Worm (Caenorhabditis elegans) whole organism, young adult: ENCODE data around the gene F28C6.8.

Source experiments
- B0035.1 ChIP-seq: sonication (generic microtip); optimal IDR thresholded peaks from 2 replicates; lab custom pipeline; 2016; ENCODE audit warnings: missing genetic modification characterization, mild to moderate bottlenecking, missing compliant biosample characterization, missing genotype, missing genetic modification reagents
- ceh-40 ChIP-seq: fragments of 200-800 bp; sonication (Bioruptor generic); IDR thresholded peaks from 2 replicates; pipeline ENCODE4 v1.3.6; 2022; ENCODE audit warnings: missing genetic modification characterization, missing compliant biosample characterization
- madf-6 ChIP-seq: fragments of 200-800 bp; sonication (Bioruptor generic); IDR thresholded peaks from 2 replicates; pipeline ENCODE4 v1.3.6; 2022; ENCODE audit warnings: missing genetic modification reagents, missing genetic modification characterization, missing compliant biosample characterization
- mxl-1 ChIP-seq: sonication (generic microtip); optimal IDR thresholded peaks from 2 replicates; lab custom pipeline; 2016; ENCODE audit warnings: missing genetic modification characterization, missing compliant biosample characterization
- snpc-4 ChIP-seq, 5 experiments: fragments of 150-350 bp in 1 of 5; sonication (generic microtip) in 4 of 5; optimal IDR thresholded peaks; 2 replicates each; lab custom pipeline; 2014 to 2018; ENCODE audit warnings: missing genetic modification characterization in 5 of 5, missing biosample characterization in 3 of 5, antibody characterized with exemption in 2 of 5, mild to moderate bottlenecking in 2 of 5, missing compliant biosample characterization in 2 of 5, missing genotype in 2 of 5, moderate library complexity in 2 of 5, missing genetic modification reagents in 1 of 5
- unc-130 ChIP-seq: sonication (generic microtip); optimal IDR thresholded peaks from 2 replicates; lab custom pipeline; 2016; ENCODE audit warnings: missing genetic modification reagents, missing genetic modification characterization, missing compliant biosample characterization
- unc-62 ChIP-seq: fragments of 150-350 bp; optimal IDR thresholded peaks from 2 replicates; lab custom pipeline; 2014; ENCODE audit warnings: missing biosample characterization, missing genetic modification reagents, missing genetic modification characterization

DNA sequence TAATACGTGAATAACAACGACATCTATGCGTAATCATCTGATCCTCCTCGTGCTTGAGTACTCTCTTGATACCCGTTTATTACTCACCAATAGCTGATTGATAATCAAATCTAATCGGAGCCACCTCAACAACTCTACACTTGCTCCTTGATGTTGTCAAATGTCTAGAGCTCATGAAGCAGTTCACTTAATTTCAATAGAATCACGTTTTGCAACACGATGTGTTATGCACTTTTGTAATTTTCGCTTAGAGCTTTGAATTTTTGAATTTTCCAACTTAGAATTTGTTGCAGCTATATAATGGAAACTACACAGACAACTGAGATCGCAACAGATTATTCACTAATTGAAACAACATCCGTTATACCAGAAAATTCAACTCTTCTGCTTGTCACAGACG is 5.8 kb downstream of the F28C6.8 start, which contains the start of gene T22C8.1:
- TF ChIP-seq snpc-4 (GFP tag; optimal IDR thresholded peaks at IDR 0.05; lab: Kevin White, UChicago) (no peak), snpc-4 (tag; optimal IDR thresholded peaks at IDR 0.05; lab: Kevin White, UChicago) (no peak), mxl-1 (tag; lab: Kevin White, UChicago) (no peak), B0035.1 (no peak), ceh-40 (GFP tag; lab: Robert Waterston, UW) (no peak), unc-130 (no peak), unc-62 (GFP tag; lab: Kevin White, UChicago) (no peak), madf-6 (GFP tag; lab: Robert Waterston, UW) (no peak)
